Fruit fly (Drosophila melanogaster) whole organism: ENCODE data around the gene BNIP3.

Experiments
- CG8478 ChIP-seq: fragments of >200 bp; optimal IDR thresholded peaks from 2 replicates; lab custom pipeline; 2018; ENCODE audit warnings: inconsistent platforms
- Dll ChIP-seq: fragments of >200 bp; optimal IDR thresholded peaks from 2 replicates; lab custom pipeline; 2017
- EcR ChIP-seq, 2 experiments: fragments of >200 bp; optimal IDR thresholded peaks; 2 replicates each; lab custom pipeline; 2017; ENCODE audit warnings: missing biosample characterization in 2 of 2, missing genetic modification characterization in 2 of 2, missing genetic modification reagents in 2 of 2
- psq ChIP-seq: fragments of >200 bp; optimal IDR thresholded peaks from 2 replicates; lab custom pipeline; 2017
- usp ChIP-seq: fragments of >200 bp; optimal IDR thresholded peaks from 2 replicates; lab custom pipeline; 2017; ENCODE audit warnings: missing biosample characterization, missing genetic modification characterization, mixed read lengths

dm6 chr3L:20562649-20563048, 43.5 kb upstream of the BNIP3 start:
- TF ChIP-seq usp (GFP tag; lab: Kevin White, UChicago) (no peak), psq (lab: Kevin White, UChicago) (no peak), CG8478 (lab: Kevin White, UChicago) (no peak), Dll (lab: Kevin White, UChicago) (no peak), EcR (GFP tag; optimal IDR thresholded peaks at IDR 0.05; lab: Kevin White, UChicago) (no peak)
